Fruit fly (Drosophila melanogaster) whole organism, wandering third instar larva: ENCODE measurements around the gene CG13117.
A peak's percentile ranks its signal among the peaks of the same experiment; 100 is the strongest.

Source experiments
- Abd-B ChIP-seq: fragments of >200 bp; optimal IDR thresholded peaks from 2 replicates; lab custom pipeline; 2017; ENCODE audit warnings: missing biosample characterization, missing genetic modification characterization
- CG32264 ChIP-seq: fragments of 200-800 bp; sonication (Bioruptor generic); optimal IDR thresholded peaks from 2 replicates; lab custom pipeline; 2016; ENCODE audit warnings: missing biosample characterization, missing genetic modification characterization
- CG9705 ChIP-seq: fragments of 200-800 bp; sonication (Bioruptor generic); optimal IDR thresholded peaks from 2 replicates; lab custom pipeline; 2018; ENCODE audit warnings: missing biosample characterization, mild to moderate bottlenecking, missing genetic modification characterization
- CrebA ChIP-seq: fragments of 200-800 bp; sonication (Bioruptor generic); optimal IDR thresholded peaks from 2 replicates; lab custom pipeline; 2016; ENCODE audit warnings: missing biosample characterization, mild to moderate bottlenecking, missing genetic modification characterization, borderline replicate concordance
- Dfd ChIP-seq: fragments of >200 bp; optimal IDR thresholded peaks from 2 replicates; lab custom pipeline; 2017; ENCODE audit warnings: missing biosample characterization, missing genetic modification characterization
- Dif ChIP-seq: fragments of 200-275, 200-300 bp; sonication (Bioruptor generic); optimal IDR thresholded peaks from 2 replicates; lab custom pipeline; 2018; ENCODE audit warnings: missing biosample characterization, missing genetic modification characterization; ENCODE audit not compliant: partially characterized antibody
- GATAd ChIP-seq: sonication (Bioruptor generic); optimal IDR thresholded peaks from 2 replicates; lab custom pipeline; 2016; ENCODE audit warnings: missing biosample characterization, missing genetic modification characterization
- HLH106 ChIP-seq: fragments of 200-800 bp; optimal IDR thresholded peaks from 3 replicates; lab custom pipeline; 2019; ENCODE audit warnings: missing biosample characterization, mild to moderate bottlenecking, missing genetic modification characterization, moderate library complexity
- Hnf4 ChIP-seq: fragments of 200-800 bp; sonication (Bioruptor generic); optimal IDR thresholded peaks from 2 replicates; lab custom pipeline; 2016; ENCODE audit warnings: missing biosample characterization, mild to moderate bottlenecking, missing genetic modification characterization
- Hr78 ChIP-seq: fragments of >200 bp; optimal IDR thresholded peaks from 2 replicates; lab custom pipeline; 2017; ENCODE audit warnings: missing biosample characterization, missing genetic modification characterization
- Hr83 ChIP-seq: fragments of 200-300 bp; sonication (Bioruptor generic); optimal IDR thresholded peaks from 2 replicates; lab custom pipeline; 2016; ENCODE audit warnings: missing biosample characterization, mild to moderate bottlenecking, missing genetic modification characterization, moderate library complexity; ENCODE audit not compliant: poor library complexity, severe bottlenecking
- Jra ChIP-seq: sonication (Bioruptor generic); optimal IDR thresholded peaks from 2 replicates; lab custom pipeline; 2016; ENCODE audit warnings: missing biosample characterization, missing genetic modification characterization
- Mio ChIP-seq: sonication (Bioruptor generic); optimal IDR thresholded peaks from 2 replicates; lab custom pipeline; 2016; ENCODE audit warnings: missing biosample characterization, missing genetic modification characterization
- Myc ChIP-seq: fragments of >200 bp; optimal IDR thresholded peaks from 2 replicates; lab custom pipeline; 2017
- N ChIP-seq: fragments of >200 bp; optimal IDR thresholded peaks from 2 replicates; lab custom pipeline; 2018; ENCODE audit warnings: missing biosample characterization, missing external identifiers, missing genetic modification characterization
- OdsH ChIP-seq: fragments of 200-800 bp; sonication (Bioruptor generic); optimal IDR thresholded peaks from 2 replicates; lab custom pipeline; 2016; ENCODE audit warnings: missing biosample characterization, mild to moderate bottlenecking, missing genetic modification characterization
- Rel ChIP-seq, 2 experiments: fragments of 200-800 bp; sonication (Bioruptor generic) in 1 of 2; optimal IDR thresholded peaks; 2 replicates in 1 of 2; 3 replicates in 1 of 2; lab custom pipeline; 2016 to 2019; ENCODE audit warnings: mild to moderate bottlenecking in 2 of 2, missing biosample characterization in 2 of 2, missing genetic modification characterization in 2 of 2, moderate library complexity in 1 of 2
- Sp1 ChIP-seq: fragments of 200-800 bp; sonication (Bioruptor generic); optimal IDR thresholded peaks from 3 replicates; lab custom pipeline; 2019; ENCODE audit warnings: missing biosample characterization, mild to moderate bottlenecking, missing genetic modification characterization, moderate library complexity
- Vsx2 ChIP-seq: fragments of 200-300, 225-300 bp; sonication (Bioruptor generic); optimal IDR thresholded peaks from 2 replicates; lab custom pipeline; 2018; ENCODE audit warnings: missing biosample characterization, missing genetic modification characterization; ENCODE audit not compliant: partially characterized antibody
- br ChIP-seq: fragments of 200-800 bp; sonication (Bioruptor generic); optimal IDR thresholded peaks from 2 replicates; lab custom pipeline; 2016; ENCODE audit warnings: missing biosample characterization, missing genetic modification characterization
- brk ChIP-seq: fragments of 200-800 bp; sonication (Bioruptor generic); optimal IDR thresholded peaks from 2 replicates; lab custom pipeline; 2016; ENCODE audit warnings: missing biosample characterization, mild to moderate bottlenecking, missing genetic modification characterization
- dl ChIP-seq, 2 experiments: fragments of 175-275, 200-275 bp in 1 of 2; fragments of 200-275 bp in 1 of 2; sonication (Bioruptor generic); optimal IDR thresholded peaks; lab custom pipeline; 2018; ENCODE audit warnings: mild to moderate bottlenecking in 2 of 2, missing biosample characterization in 2 of 2, missing genetic modification characterization in 2 of 2, moderate library complexity in 2 of 2; ENCODE audit not compliant: partially characterized antibody in 2 of 2, insufficient read depth in 1 of 2
- dmrt93B ChIP-seq: fragments of 200-800 bp; sonication (Bioruptor generic); optimal IDR thresholded peaks from 2 replicates; lab custom pipeline; 2018; ENCODE audit warnings: missing biosample characterization, mild to moderate bottlenecking, missing genetic modification characterization
- dsf ChIP-seq: sonication (Bioruptor generic); optimal IDR thresholded peaks from 2 replicates; lab custom pipeline; 2016; ENCODE audit warnings: missing biosample characterization, missing genetic modification characterization, borderline replicate concordance
- ey ChIP-seq: fragments of 200-800 bp; sonication (Bioruptor generic); optimal IDR thresholded peaks from 2 replicates; lab custom pipeline; 2016; ENCODE audit warnings: missing biosample characterization, missing genetic modification characterization
- foxo ChIP-seq, 2 experiments: fragments of 200-800 bp; sonication (Bioruptor generic); optimal IDR thresholded peaks; 2 replicates in 1 of 2; 3 replicates in 1 of 2; lab custom pipeline; 2016 to 2017; ENCODE audit warnings: missing biosample characterization in 2 of 2, missing genetic modification characterization in 2 of 2
- fru ChIP-seq: fragments of 200-800 bp; sonication (Bioruptor generic); optimal IDR thresholded peaks from 3 replicates; lab custom pipeline; 2016; ENCODE audit warnings: missing biosample characterization, mild to moderate bottlenecking, missing genetic modification characterization
- h ChIP-seq: fragments of 200-800 bp; sonication (Bioruptor generic); optimal IDR thresholded peaks from 3 replicates; lab custom pipeline; 2016; ENCODE audit warnings: missing biosample characterization, mild to moderate bottlenecking, missing genetic modification characterization
- jim ChIP-seq: fragments of 175-275, 200-325 bp; sonication (Bioruptor generic); optimal IDR thresholded peaks from 2 replicates; lab custom pipeline; 2016; ENCODE audit warnings: missing biosample characterization, mild to moderate bottlenecking, missing genetic modification characterization
- lola ChIP-seq: fragments of >200 bp; optimal IDR thresholded peaks from 2 replicates; lab custom pipeline; 2017; ENCODE audit warnings: missing biosample characterization, missing genetic modification characterization
- pan ChIP-seq: fragments of >200 bp; optimal IDR thresholded peaks from 2 replicates; lab custom pipeline; 2017
- psq ChIP-seq: fragments of 200-800 bp; sonication (Bioruptor generic); optimal IDR thresholded peaks from 3 replicates; lab custom pipeline; 2017; ENCODE audit warnings: missing biosample characterization, mild to moderate bottlenecking, missing genetic modification characterization, moderate library complexity
- rgr ChIP-seq: fragments of 200-800 bp; sonication (Bioruptor generic); optimal IDR thresholded peaks from 3 replicates; lab custom pipeline; 2016; ENCODE audit warnings: missing biosample characterization, mild to moderate bottlenecking, missing genetic modification characterization
- sage ChIP-seq: fragments of 200-800 bp; sonication (Bioruptor generic); optimal IDR thresholded peaks from 2 replicates; lab custom pipeline; 2016; ENCODE audit warnings: missing biosample characterization, mild to moderate bottlenecking, missing genetic modification characterization
- sv ChIP-seq: fragments of 200-800 bp; sonication (Bioruptor generic); optimal IDR thresholded peaks from 3 replicates; lab custom pipeline; 2016; ENCODE audit warnings: missing biosample characterization, missing genetic modification characterization
- tai ChIP-seq: sonication (Bioruptor generic); optimal IDR thresholded peaks from 2 replicates; lab custom pipeline; 2016; ENCODE audit warnings: missing biosample characterization, missing genetic modification characterization
- usp ChIP-seq: fragments of >200 bp; optimal IDR thresholded peaks from 2 replicates; lab custom pipeline; 2017; ENCODE audit warnings: missing biosample characterization, missing genetic modification characterization
- woc ChIP-seq: sonication (Bioruptor generic); optimal IDR thresholded peaks from 2 replicates; lab custom pipeline; 2016; ENCODE audit warnings: missing biosample characterization, mild to moderate bottlenecking, missing genetic modification characterization

Gene CG13117

DNA sequence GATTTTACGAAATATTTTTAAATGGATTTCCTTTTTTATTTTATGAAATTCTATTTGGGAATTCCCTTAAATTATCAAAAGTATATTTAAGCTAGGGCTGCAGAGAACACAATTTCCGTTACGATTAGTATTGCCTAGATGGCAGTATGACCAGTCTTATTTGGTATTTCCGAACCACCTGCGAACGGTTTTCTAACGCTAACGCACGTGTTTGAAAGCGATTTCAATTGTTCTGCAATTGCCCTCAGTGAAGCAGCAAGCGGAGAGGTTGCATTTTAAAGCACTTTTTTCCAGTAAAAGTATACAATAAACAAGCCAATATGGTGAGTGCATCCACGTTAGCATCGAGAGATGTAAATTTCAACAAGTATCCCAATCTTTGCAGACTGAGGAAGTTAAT lies 36.8 kb upstream of the CG13117 start, which contains the start of gene hoip:
Gene hoip (plus strand): TSS at position 177 of the 400 bp plus-strand sequence.
- TF ChIP-seq Rel (GFP tag; optimal IDR thresholded peaks at IDR 0.05; lab: Kevin White, UChicago), result no peak
- TF ChIP-seq Rel (tag; optimal IDR thresholded peaks at IDR 0.05; lab: Kevin White, UChicago), result peak; percentile 63
- TF ChIP-seq dmrt93B, result no peak
- TF ChIP-seq Hnf4 (GFP tag; lab: Kevin White, UChicago), result peak; percentile 14
- no peak for TF ChIP-seq woc (GFP tag; lab: Kevin White, UChicago)
- TF ChIP-seq GATAd, result no peak
- no peak for TF ChIP-seq foxo (GFP tag; optimal IDR thresholded peaks at IDR 0.05; lab: Kevin White, UChicago)
- peak; percentile 43 for TF ChIP-seq brk (GFP tag; lab: Kevin White, UChicago)

dm6 chr2L:9700454-9700853 lies 36.0 kb upstream of the CG13117 start, which contains the start of gene pelo:
Gene pelo, plus strand, starts transcription at chr2L:9700810.
- peak; percentile 52 for TF ChIP-seq fru (GFP tag; lab: Kevin White, UChicago)
- peak; percentile 99 for TF ChIP-seq Myc (lab: Kevin White, UChicago)
- no peak for TF ChIP-seq Vsx2 (GFP tag; lab: Kevin White, UChicago)
- TF ChIP-seq Rel (GFP tag; optimal IDR thresholded peaks at IDR 0.05; lab: Kevin White, UChicago), result no peak
- peak; percentile 44 for TF ChIP-seq Rel (tag; optimal IDR thresholded peaks at IDR 0.05; lab: Kevin White, UChicago)
- TF ChIP-seq Hr83 (GFP tag; lab: Kevin White, UChicago), result no peak
- peak; percentile 74 for TF ChIP-seq HLH106 (tag; lab: Kevin White, UChicago)
- TF ChIP-seq sv (GFP tag; lab: Kevin White, UChicago), result peak; percentile 10
- no peak for TF ChIP-seq Dif (GFP tag; lab: Kevin White, UChicago)
- TF ChIP-seq jim (GFP tag; lab: Kevin White, UChicago), result no peak
- peak; percentile 66 for TF ChIP-seq OdsH (GFP tag; lab: Kevin White, UChicago)
- TF ChIP-seq dl (GFP tag; optimal IDR thresholded peaks at IDR 0.05; lab: Kevin White, UChicago; ENCODE audit: insufficient read depth in 1 of 2, partially characterized antibody in 2 of 2), result no peak
- TF ChIP-seq Abd-B (GFP tag; lab: Kevin White, UChicago), result no peak
- TF ChIP-seq ey (GFP tag; lab: Kevin White, UChicago), result peak; percentile 6
- TF ChIP-seq woc (GFP tag; lab: Kevin White, UChicago), result peak; percentile 85
- TF ChIP-seq Hnf4 (GFP tag; lab: Kevin White, UChicago), result peak; percentile 49
- TF ChIP-seq lola (GFP tag; lab: Kevin White, UChicago), result no peak
- TF ChIP-seq Dfd (GFP tag; lab: Kevin White, UChicago), result no peak
- TF ChIP-seq N (GFP tag; lab: Kevin White, UChicago), result no peak
- TF ChIP-seq sage (GFP tag; lab: Kevin White, UChicago), result peak; percentile 45
- TF ChIP-seq CG9705, result peak; percentile 42
- TF ChIP-seq brk (GFP tag; lab: Kevin White, UChicago), result peak; percentile 51
- TF ChIP-seq tai (GFP tag; lab: Kevin White, UChicago), result no peak
- peak; percentile 59 for TF ChIP-seq psq (GFP tag; lab: Kevin White, UChicago)
- TF ChIP-seq dsf (GFP tag; lab: Kevin White, UChicago), result no peak
- TF ChIP-seq foxo (GFP tag; optimal IDR thresholded peaks at IDR 0.05; lab: Kevin White, UChicago), result peak in 1 of 2 experiments; percentile 68
- no peak for TF ChIP-seq CG32264 (GFP tag; lab: Kevin White, UChicago)
- peak; percentile 71 for TF ChIP-seq rgr
- peak; percentile 58 for TF ChIP-seq h (GFP tag; lab: Kevin White, UChicago)
- no peak for TF ChIP-seq GATAd
- no peak for TF ChIP-seq Hr78 (GFP tag; lab: Kevin White, UChicago)
- no peak for TF ChIP-seq Jra (GFP tag; lab: Kevin White, UChicago)
- TF ChIP-seq Mio, result no peak
- no peak for TF ChIP-seq usp (GFP tag; lab: Kevin White, UChicago)
- TF ChIP-seq br, result peak; percentile 48
- no peak for TF ChIP-seq CrebA
- peak; percentile 53 for TF ChIP-seq dmrt93B
- no peak for TF ChIP-seq pan (lab: Kevin White, UChicago)
- TF ChIP-seq Sp1 (GFP tag; lab: Kevin White, UChicago), result peak; percentile 66
